Worm (Caenorhabditis elegans) whole organism, L4 larva: ENCODE measurements around the gene F17H10.1.

Source experiments
- F26F4.8 ChIP-seq: fragments of 200-800 bp; sonication (Bioruptor generic); conservative IDR thresholded peaks from 2 replicates; pipeline ENCODE4 v1.3.6; 2022; ENCODE audit warnings: missing genetic modification characterization, missing compliant biosample characterization
- F44E2.7 ChIP-seq: fragments of 200-800 bp; sonication (Bioruptor generic); IDR thresholded peaks from 2 replicates; pipeline ENCODE4 v2.1.2; 2022; ENCODE audit warnings: missing genetic modification characterization, missing compliant biosample characterization
- F49E8.2 ChIP-seq: sonication (generic microtip); optimal IDR thresholded peaks from 2 replicates; lab custom pipeline; 2016; ENCODE audit warnings: missing compliant biosample characterization, mild to moderate bottlenecking, missing genetic modification characterization, borderline replicate concordance
- T26A8.4 ChIP-seq: fragments of 200-800 bp; sonication (Bioruptor generic); IDR thresholded peaks from 2 replicates; pipeline ENCODE4 v1.3.6; 2022; ENCODE audit warnings: missing genetic modification characterization, missing compliant biosample characterization
- Y105C5A.15 ChIP-seq: fragments of 200-800 bp; sonication (Bioruptor generic); IDR thresholded peaks from 2 replicates; pipeline ENCODE4 v1.3.6; 2022; ENCODE audit warnings: missing genetic modification characterization, missing compliant biosample characterization
- Y5F2A.4 ChIP-seq: fragments of 200-800 bp; sonication (Bioruptor generic); optimal IDR thresholded peaks from 2 replicates; lab custom pipeline; 2018; ENCODE audit warnings: mild to moderate bottlenecking, missing genetic modification characterization, missing compliant biosample characterization
- Y75B8A.6 ChIP-seq: fragments of 200-800 bp; sonication (Bioruptor generic); IDR thresholded peaks from 2 replicates; pipeline ENCODE4 v1.3.6; 2022; ENCODE audit warnings: missing genetic modification reagents, missing genetic modification characterization, missing compliant biosample characterization
- ZK337.2 ChIP-seq: fragments of 200-800 bp; sonication (Bioruptor generic); IDR thresholded peaks from 2 replicates; pipeline ENCODE4 v1.3.6; 2022; ENCODE audit warnings: missing genetic modification reagents, missing genetic modification characterization, missing compliant biosample characterization
- aha-1 ChIP-seq: fragments of 150-350 bp; peaks from one replicate; lab custom pipeline; 2014; ENCODE audit warnings: missing biosample characterization, missing genetic modification characterization
- aly-2 ChIP-seq: sonication (generic microtip); optimal IDR thresholded peaks from 2 replicates; lab custom pipeline; 2018; ENCODE audit warnings: missing biosample characterization, missing genetic modification characterization
- arid-1 ChIP-seq: fragments of 200-800 bp; sonication (Bioruptor generic); conservative IDR thresholded peaks from 2 replicates; pipeline ENCODE4 v1.3.6; 2022; ENCODE audit warnings: missing genetic modification reagents, missing genetic modification characterization, missing compliant biosample characterization
- attf-4 ChIP-seq: sonication (generic microtip); optimal IDR thresholded peaks from 3 replicates; lab custom pipeline; 2017; ENCODE audit warnings: missing biosample characterization, missing genetic modification characterization
- ceh-28 ChIP-seq: fragments of 150-350 bp; optimal IDR thresholded peaks from 2 replicates; lab custom pipeline; 2014; ENCODE audit warnings: missing biosample characterization, missing genetic modification reagents, missing genetic modification characterization
- ceh-44 ChIP-seq: fragments of 200-800 bp; sonication (Bioruptor generic); IDR thresholded peaks from 2 replicates; pipeline ENCODE4 v1.3.6; 2022; ENCODE audit warnings: missing genetic modification reagents, missing genetic modification characterization, missing compliant biosample characterization
- ceh-62 ChIP-seq: sonication (generic microtip); optimal IDR thresholded peaks from 2 replicates; lab custom pipeline; 2017; ENCODE audit warnings: missing biosample characterization, missing genetic modification characterization
- ceh-82 ChIP-seq: sonication (generic microtip); optimal IDR thresholded peaks from 2 replicates; lab custom pipeline; 2017; ENCODE audit warnings: missing biosample characterization, missing genetic modification characterization
- daf-16 ChIP-seq, 3 experiments: sonication (generic microtip); optimal IDR thresholded peaks; 2 replicates each; lab custom pipeline; 2016 to 2017; ENCODE audit warnings: missing genetic modification characterization in 3 of 3, missing genetic modification reagents in 3 of 3, mild to moderate bottlenecking in 2 of 3, missing compliant biosample characterization in 2 of 3, missing biosample characterization in 1 of 3, moderate library complexity in 1 of 3
- daf-19 ChIP-seq: fragments of 200-800 bp; sonication (Bioruptor generic); conservative IDR thresholded peaks from 2 replicates; pipeline ENCODE4 v1.3.6; 2022; ENCODE audit warnings: missing genetic modification characterization, missing compliant biosample characterization
- dmd-6 ChIP-seq: fragments of 200-800 bp; sonication (Bioruptor generic); IDR thresholded peaks from 2 replicates; pipeline ENCODE4 v1.3.6; 2022; ENCODE audit warnings: missing genetic modification reagents, missing genetic modification characterization, missing compliant biosample characterization
- dmd-9 ChIP-seq: fragments of 200-800 bp; sonication (Bioruptor generic); IDR thresholded peaks from 2 replicates; pipeline ENCODE4 v1.3.6; 2022; ENCODE audit warnings: missing genetic modification reagents, missing genetic modification characterization, missing compliant biosample characterization
- dve-1 ChIP-seq: sonication (generic microtip); optimal IDR thresholded peaks from 2 replicates; lab custom pipeline; 2017; ENCODE audit warnings: antibody characterized with exemption, mild to moderate bottlenecking, missing genetic modification characterization, missing compliant biosample characterization; ENCODE audit not compliant: insufficient read depth
- egl-43 ChIP-seq: fragments of 200-800 bp; sonication (Bioruptor generic); IDR thresholded peaks from 2 replicates; pipeline ENCODE4 v1.3.6; 2022; ENCODE audit warnings: missing genetic modification reagents, missing genetic modification characterization, missing compliant biosample characterization
- hif-1 ChIP-seq, 2 experiments: sonication (generic microtip); optimal IDR thresholded peaks; 2 replicates each; lab custom pipeline; 2016 to 2017; ENCODE audit warnings: missing compliant biosample characterization in 2 of 2, missing genetic modification characterization in 2 of 2, missing genetic modification reagents in 2 of 2, missing genotype in 2 of 2, mild to moderate bottlenecking in 1 of 2
- hlh-11 ChIP-seq: fragments of 200-800 bp; sonication (Bioruptor generic); optimal IDR thresholded peaks from 2 replicates; lab custom pipeline; 2018; ENCODE audit warnings: mild to moderate bottlenecking, missing genetic modification characterization, missing compliant biosample characterization
- hlh-30 ChIP-seq: sonication (generic microtip); optimal IDR thresholded peaks from 2 replicates; lab custom pipeline; 2017; ENCODE audit warnings: antibody characterized with exemption, mild to moderate bottlenecking, missing genetic modification characterization, missing compliant biosample characterization; ENCODE audit not compliant: insufficient read depth
- lim-7 ChIP-seq: fragments of 200-800 bp; sonication (Bioruptor generic); IDR thresholded peaks from 2 replicates; pipeline ENCODE4 v1.3.6; 2022; ENCODE audit warnings: missing genetic modification characterization, missing compliant biosample characterization
- lin-1 ChIP-seq: fragments of 200-800 bp; sonication (Bioruptor generic); IDR thresholded peaks from 2 replicates; pipeline ENCODE4 v1.3.6; 2022; ENCODE audit warnings: missing genetic modification reagents, missing genetic modification characterization, missing compliant biosample characterization
- lin-15B ChIP-seq: fragments of 150-350 bp; sonication (generic microtip); optimal IDR thresholded peaks from 3 replicates; lab custom pipeline; 2014; ENCODE audit warnings: missing biosample characterization, missing genetic modification characterization
- lin-39 ChIP-seq: fragments of 150-350 bp; optimal IDR thresholded peaks from 2 replicates; lab custom pipeline; 2014; ENCODE audit warnings: missing biosample characterization, missing genetic modification reagents, missing genetic modification characterization
- mdt-29 ChIP-seq: fragments of 200-800 bp; sonication (Bioruptor generic); IDR thresholded peaks from 2 replicates; pipeline ENCODE4 v1.3.6; 2022; ENCODE audit warnings: missing genetic modification reagents, missing genetic modification characterization, missing compliant biosample characterization
- nhr-10 ChIP-seq: fragments of 150-350 bp; optimal IDR thresholded peaks from 2 replicates; lab custom pipeline; 2014; ENCODE audit warnings: missing biosample characterization, missing genetic modification characterization
- nhr-42 ChIP-seq: fragments of 200-800 bp; sonication (Bioruptor generic); IDR thresholded peaks from 2 replicates; pipeline ENCODE4 v1.3.6; 2022; ENCODE audit warnings: missing genetic modification characterization, missing compliant biosample characterization
- nhr-76 ChIP-seq: fragments of 150-350 bp; optimal IDR thresholded peaks from 2 replicates; lab custom pipeline; 2014; ENCODE audit warnings: missing biosample characterization, missing genetic modification characterization
- pha-4 ChIP-seq, 2 experiments: fragments of 150-350 bp in 1 of 2; fragments of 200-800 bp in 1 of 2; sonication (Bioruptor generic) in 1 of 2; IDR thresholded peaks in 1 of 2; optimal IDR thresholded peaks in 1 of 2; 2 replicates each; pipeline versions ENCODE4 v1.3.6 to Lab custom; 2014 to 2022; ENCODE audit warnings: missing genetic modification characterization in 2 of 2, missing genetic modification reagents in 2 of 2, missing biosample characterization in 1 of 2, missing compliant biosample characterization in 1 of 2
- rbr-2 ChIP-seq: sonication (generic microtip); optimal IDR thresholded peaks from 2 replicates; lab custom pipeline; 2016; ENCODE audit warnings: missing genotype, missing genetic modification characterization, missing compliant biosample characterization
- saeg-2 ChIP-seq: fragments of 200-800 bp; sonication (Bioruptor generic); IDR thresholded peaks from 2 replicates; pipeline ENCODE4 v1.3.6; 2022; ENCODE audit warnings: missing genetic modification reagents, missing genetic modification characterization, missing compliant biosample characterization
- set-16 ChIP-seq: fragments of 200-800 bp; sonication (Bioruptor generic); IDR thresholded peaks from 2 replicates; pipeline ENCODE4 v1.3.6; 2022; ENCODE audit warnings: missing genetic modification reagents, missing genetic modification characterization, missing compliant biosample characterization
- snpc-1.2 ChIP-seq: fragments of 200-800 bp; sonication (Bioruptor generic); IDR thresholded peaks from 2 replicates; pipeline ENCODE4 v1.3.6; 2022; ENCODE audit warnings: missing genetic modification reagents, missing genetic modification characterization, missing compliant biosample characterization
- snpc-4 ChIP-seq: fragments of 150-350 bp; optimal IDR thresholded peaks from 2 replicates; lab custom pipeline; 2014; ENCODE audit warnings: missing biosample characterization, missing genetic modification characterization
- spr-3 ChIP-seq: fragments of 200-800 bp; sonication (Bioruptor generic); optimal IDR thresholded peaks from 2 replicates; lab custom pipeline; 2018; ENCODE audit warnings: mild to moderate bottlenecking, missing genetic modification characterization, missing compliant biosample characterization
- tag-97 ChIP-seq: fragments of 200-800 bp; sonication (Bioruptor generic); IDR thresholded peaks from 2 replicates; pipeline ENCODE4 v1.3.6; 2022; ENCODE audit warnings: missing genetic modification characterization, missing compliant biosample characterization
- unc-39 ChIP-seq: sonication (generic microtip); optimal IDR thresholded peaks from 2 replicates; lab custom pipeline; 2017; ENCODE audit warnings: missing biosample characterization, missing genetic modification characterization
- vab-7 ChIP-seq: fragments of 200-800 bp; sonication (Bioruptor generic); IDR thresholded peaks from 2 replicates; pipeline ENCODE4 v1.3.6; 2022; ENCODE audit warnings: missing genetic modification reagents, missing genetic modification characterization, missing compliant biosample characterization
- zag-1 ChIP-seq: fragments of 150-350 bp; optimal IDR thresholded peaks from 2 replicates; lab custom pipeline; 2014; ENCODE audit warnings: missing biosample characterization, missing genetic modification characterization
- zfp-2 ChIP-seq: sonication (generic microtip); optimal IDR thresholded peaks from 2 replicates; lab custom pipeline; 2016; ENCODE audit warnings: mild to moderate bottlenecking, missing genetic modification characterization, missing compliant biosample characterization
- zip-11 ChIP-seq: fragments of 200-800 bp; sonication (Bioruptor generic); IDR thresholded peaks from 2 replicates; pipeline ENCODE4 v1.3.6; 2022; ENCODE audit warnings: missing genetic modification characterization, missing compliant biosample characterization
- ztf-11 ChIP-seq: fragments of 150-350 bp; optimal IDR thresholded peaks from 2 replicates; lab custom pipeline; 2014; ENCODE audit warnings: missing biosample characterization, missing genetic modification characterization

The F17H10.1 gene

DNA sequence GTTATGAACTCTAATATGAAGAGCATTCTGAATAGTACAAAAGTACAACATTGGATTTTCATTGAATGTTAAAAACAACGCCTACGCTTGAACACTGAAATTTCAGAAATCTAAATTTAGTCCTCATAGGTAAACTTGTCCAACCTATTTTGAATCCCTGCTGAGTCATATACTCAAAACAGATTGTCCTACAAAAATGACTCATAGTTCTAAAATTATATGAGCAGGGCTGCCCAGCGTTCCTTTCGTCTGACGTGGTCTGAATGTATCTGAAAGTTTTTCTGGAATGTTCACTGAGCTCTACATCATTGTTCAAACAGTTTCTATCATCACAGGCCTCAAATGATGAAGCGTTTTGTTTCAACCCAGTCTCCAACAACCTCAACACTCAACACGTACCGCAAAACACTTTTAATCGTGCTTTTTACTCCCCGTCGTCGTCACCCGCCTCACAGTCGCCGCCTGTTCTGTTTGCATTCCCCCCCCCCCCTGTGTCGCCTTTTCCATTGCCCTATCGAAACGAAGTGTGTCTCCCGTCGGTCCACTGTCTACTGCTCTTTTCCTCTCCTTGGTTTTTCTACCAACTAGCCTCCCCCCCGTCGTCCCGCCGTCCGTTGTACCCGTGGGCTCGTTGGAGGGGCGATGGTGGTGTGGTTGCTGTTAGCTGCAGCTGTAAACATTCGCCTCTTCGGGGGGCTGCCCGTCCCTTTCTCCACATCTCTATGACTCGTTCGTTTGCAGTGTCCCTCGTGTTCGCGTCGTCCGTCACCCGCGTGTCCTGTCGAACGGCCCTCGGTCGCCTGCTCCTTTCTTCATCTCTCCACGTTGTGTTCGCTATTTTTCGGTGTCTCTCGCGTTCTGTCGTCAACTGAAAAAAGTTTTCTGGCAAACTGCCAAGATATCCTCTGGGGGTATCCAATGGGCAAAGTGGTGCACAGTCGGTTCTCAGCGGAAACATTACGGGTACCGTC, 39.0 kb downstream of the F17H10.1 start:
- TF ChIP-seq zfp-2 (tag; lab: Kevin White, UChicago) (no peak), lin-15B (tag; lab: Kevin White, UChicago) (no peak), unc-39 (tag; lab: Kevin White, UChicago) (no peak), ceh-44 (no peak), ZK337.2 (GFP tag; lab: Robert Waterston, UW) (no peak), Y5F2A.4 (GFP tag; lab: Kevin White, UChicago) (no peak), ceh-62 (tag; lab: Kevin White, UChicago) (no peak), lin-1 (GFP tag; lab: Robert Waterston, UW) (0 out of 2 replicates have a peak, but pooled peaks have one; percentile 63), rbr-2 (tag; lab: Kevin White, UChicago) (peak; percentile 84), aly-2 (tag; lab: Kevin White, UChicago) (no peak), F49E8.2 (tag; lab: Kevin White, UChicago) (no peak), pha-4 (GFP tag; IDR thresholded peaks at IDR 0.05; lab: Robert Waterston, UW) (peak; percentile 84; the same call in 1 of the 2 replicates), pha-4 (tag; optimal IDR thresholded peaks at IDR 0.05; lab: Kevin White, UChicago) (peak; percentile 17), Y75B8A.6 (GFP tag; lab: Robert Waterston, UW) (no peak), zag-1 (tag; lab: Kevin White, UChicago) (no peak), set-16 (GFP tag; lab: Robert Waterston, UW) (peak; percentile 97), lin-39 (tag; lab: Kevin White, UChicago) (no peak), snpc-1.2 (GFP tag; lab: Robert Waterston, UW) (no peak), dve-1 (peak; percentile 66), aha-1 (tag; lab: Kevin White, UChicago) (peak; percentile 97), ceh-28 (no peak), hlh-11 (peak; percentile 95), saeg-2 (GFP tag; lab: Robert Waterston, UW) (0 out of 2 replicates have a peak, but pooled peaks have one; percentile 18), ztf-11 (tag; lab: Kevin White, UChicago) (no peak), attf-4 (tag; lab: Kevin White, UChicago) (no peak), nhr-76 (tag; lab: Kevin White, UChicago) (no peak), T26A8.4 (GFP tag; lab: Robert Waterston, UW) (peak; percentile 47; the same call in 1 of the 2 replicates), daf-16 (GFP tag; optimal IDR thresholded peaks at IDR 0.05; lab: Kevin White, UChicago) (peak; percentile 18 to 67), daf-16 (tag; optimal IDR thresholded peaks at IDR 0.05; lab: Kevin White, UChicago) (peak; percentile 77), spr-3 (GFP tag; lab: Kevin White, UChicago) (no peak), F44E2.7 (GFP tag; lab: Robert Waterston, UW) (no peak), zip-11 (no peak), lim-7 (GFP tag; lab: Robert Waterston, UW) (0 out of 2 replicates have a peak, but pooled peaks have one; percentile 49), mdt-29 (GFP tag; lab: Robert Waterston, UW) (0 out of 2 replicates have a peak, but pooled peaks have one; percentile 43), egl-43 (GFP tag; lab: Robert Waterston, UW) (peak; percentile 79; the same call in 1 of the 2 replicates), nhr-10 (peak; percentile 76), vab-7 (GFP tag; lab: Robert Waterston, UW) (no peak), dmd-9 (GFP tag; lab: Robert Waterston, UW) (no peak), arid-1 (0 out of 2 replicates have a peak, but pooled peaks have one; percentile 29), tag-97 (GFP tag; lab: Robert Waterston, UW) (no peak), Y105C5A.15 (GFP tag; lab: Robert Waterston, UW) (no peak), hlh-30 (peak; percentile 94), snpc-4 (tag; lab: Kevin White, UChicago) (no peak), nhr-42 (GFP tag; lab: Robert Waterston, UW) (0 out of 2 replicates have a peak, but pooled peaks have one; percentile 55), ceh-82 (tag; lab: Kevin White, UChicago) (no peak), F26F4.8 (GFP tag; lab: Robert Waterston, UW) (no peak), hif-1 (tag; optimal IDR thresholded peaks at IDR 0.05; lab: Kevin White, UChicago) (peak in 1 of 2 experiments; percentile 13), daf-19 (no peak), dmd-6 (GFP tag; lab: Robert Waterston, UW) (peak; percentile 65)
